Fruit fly (Drosophila melanogaster): Measurements from ENCODE around the gene CG7800.

dm6 chr3R:8193120-8193519 is 24.6 kb upstream of the CG7800 start:
- TF ChIP-seq CG4318 (GFP tag; optimal IDR thresholded peaks at IDR 0.05) (no peak), Sox102F (GFP tag; optimal IDR thresholded peaks at IDR 0.05) (no peak), CG31627 (GFP tag; optimal IDR thresholded peaks at IDR 0.05) (no peak), Gug (GFP tag; IDR thresholded peaks at IDR 0.05) (no peak), spab (GFP tag; optimal IDR thresholded peaks at IDR 0.05) (no peak), OdsH (GFP tag; optimal IDR thresholded peaks at IDR 0.05) (no peak), svp (GFP tag) (no peak), Ets96B (tag; optimal IDR thresholded peaks at IDR 0.05) (no peak)
